Worm (Caenorhabditis elegans) whole organism, mixed stage, embryonic: ENCODE data around the gene rfip-2.

Experiments
- blmp-1 ChIP-seq: fragments of 150-350 bp; optimal IDR thresholded peaks from 2 replicates; lab custom pipeline; 2014; ENCODE audit warnings: missing biosample characterization, missing genetic modification characterization
- ceh-39 ChIP-seq: fragments of 150-350 bp; optimal IDR thresholded peaks from 2 replicates; lab custom pipeline; 2014; ENCODE audit warnings: missing biosample characterization, missing genetic modification characterization
- ces-1 ChIP-seq: fragments of 150-350 bp; optimal IDR thresholded peaks from 2 replicates; lab custom pipeline; 2014; ENCODE audit warnings: missing biosample characterization, missing genetic modification reagents, missing genetic modification characterization
- hlh-1 ChIP-seq: fragments of 150-350 bp; optimal IDR thresholded peaks from 2 replicates; lab custom pipeline; 2014; ENCODE audit warnings: missing biosample characterization, missing genetic modification reagents, missing genetic modification characterization
- lin-32 ChIP-seq: fragments of 200-800 bp; sonication (Bioruptor generic); optimal IDR thresholded peaks from 2 replicates; lab custom pipeline; 2018; ENCODE audit warnings: mild to moderate bottlenecking, missing genetic modification characterization, missing compliant biosample characterization
- mep-1 ChIP-seq: fragments of 150-350 bp; optimal IDR thresholded peaks from 2 replicates; lab custom pipeline; 2017; ENCODE audit warnings: missing biosample characterization, missing genetic modification reagents, missing genetic modification characterization, inconsistent platforms
- nhr-12 ChIP-seq: fragments of 150-350 bp; optimal IDR thresholded peaks from 2 replicates; lab custom pipeline; 2014; ENCODE audit warnings: missing biosample characterization, missing genetic modification characterization
- nhr-237 ChIP-seq: fragments of 150-350 bp; optimal IDR thresholded peaks from 2 replicates; lab custom pipeline; 2014; ENCODE audit warnings: missing biosample characterization, missing genetic modification characterization
- snpc-4 ChIP-seq: fragments of 150-350 bp; optimal IDR thresholded peaks from 2 replicates; lab custom pipeline; 2014; ENCODE audit warnings: missing biosample characterization, missing genetic modification characterization
- unc-62 ChIP-seq: fragments of 150-350 bp; optimal IDR thresholded peaks from 2 replicates; lab custom pipeline; 2014; ENCODE audit warnings: missing biosample characterization, missing genetic modification reagents, missing genetic modification characterization

- TF ChIP-seq unc-62 (GFP tag; lab: Kevin White, UChicago), result no peak
- no peak for TF ChIP-seq blmp-1 (tag; lab: Kevin White, UChicago)
- TF ChIP-seq mep-1, result no peak
- no peak for TF ChIP-seq lin-32
- TF ChIP-seq snpc-4, result no peak
- no peak for TF ChIP-seq nhr-237 (tag; lab: Kevin White, UChicago)
- no peak for TF ChIP-seq ceh-39 (tag; lab: Kevin White, UChicago)
- TF ChIP-seq hlh-1 (tag; lab: Kevin White, UChicago), result no peak
- TF ChIP-seq ces-1 (GFP tag; lab: Kevin White, UChicago), result no peak
- TF ChIP-seq nhr-12, result no peak
Observed at ce11 chrII:762942-763341, 39.4 kb downstream of the rfip-2 start.
